Comparison of ENCODE assay signal across 1 fruit fly cellular context in the genomic region with DNA sequence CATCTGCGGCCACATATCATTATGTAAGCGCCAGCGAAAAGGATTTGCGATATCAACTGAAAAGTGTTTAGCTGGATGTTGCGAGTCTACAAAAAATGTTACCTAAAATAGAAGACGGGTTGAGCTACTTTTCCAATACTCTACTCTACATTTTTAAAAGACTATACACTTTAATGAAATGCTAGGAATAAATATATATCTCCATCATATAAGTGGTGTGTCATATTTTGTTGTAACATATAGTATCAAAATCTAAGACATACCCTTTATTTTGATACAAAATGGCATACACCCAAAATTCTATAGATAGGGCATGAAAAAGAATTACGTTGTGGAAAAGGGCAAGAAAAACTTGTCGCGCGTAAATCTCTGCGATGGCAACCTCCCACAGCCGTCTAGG.
TF ChIP-seq lines count a peak whose summit lies in the region.

No protein-coding gene starts in this region.

TF ChIP-seq in whole organism, embryonic, 481 proteins besides CTCF, POLR2A, EP300 and RAD21 (continued from another document):
- no peak for TF ChIP-seq stc (GFP tag; IDR thresholded peaks at IDR 0.05; lab: Robert Waterston, UW)
- no peak for TF ChIP-seq NC2β (GFP tag; optimal IDR thresholded peaks at IDR 0.05; lab: Kevin White, UChicago)
- TF ChIP-seq CG10431 (GFP tag; optimal IDR thresholded peaks at IDR 0.05; lab: Kevin White, UChicago) = no peak
- no peak for TF ChIP-seq CG43689 (GFP tag; IDR thresholded peaks at IDR 0.05; lab: Robert Waterston, UW)
- no peak for TF ChIP-seq Doc3 (GFP tag; IDR thresholded peaks at IDR 0.05; lab: Robert Waterston, UW; ENCODE audit: partially characterized antibody)
- no peak for TF ChIP-seq CG4282 (GFP tag; optimal IDR thresholded peaks at IDR 0.05; lab: Kevin White, UChicago)
- no peak for TF ChIP-seq CG17328 (GFP tag; IDR thresholded peaks at IDR 0.05; lab: Robert Waterston, UW)
- no peak for TF ChIP-seq H15 (GFP tag; IDR thresholded peaks at IDR 0.05; lab: Robert Waterston, UW)
- TF ChIP-seq CG3281 (GFP tag; optimal IDR thresholded peaks at IDR 0.05; lab: Kevin White, UChicago) = no peak
- no peak for TF ChIP-seq crp (GFP tag; optimal IDR thresholded peaks at IDR 0.05; lab: Kevin White, UChicago)
- TF ChIP-seq CG12391 (tag; optimal IDR thresholded peaks at IDR 0.05; lab: Kevin White, UChicago) = no peak
- TF ChIP-seq CG6813 (GFP tag; optimal IDR thresholded peaks at IDR 0.05; lab: Kevin White, UChicago) = no peak
- no peak for TF ChIP-seq CG8388 (GFP tag; optimal IDR thresholded peaks at IDR 0.05; lab: Kevin White, UChicago)
- TF ChIP-seq CG31441 (GFP tag; IDR thresholded peaks at IDR 0.05; lab: Robert Waterston, UW) = no peak
- peak; percentile 22; the same call in 1 of the 2 replicates for TF ChIP-seq CG32532 (GFP tag; IDR thresholded peaks at IDR 0.05; lab: Robert Waterston, UW)
- TF ChIP-seq CG4424 (GFP tag; optimal IDR thresholded peaks at IDR 0.05; lab: Kevin White, UChicago) = no peak
- TF ChIP-seq fru (optimal IDR thresholded peaks at IDR 0.05; lab: Kevin White, UChicago) = no peak
- TF ChIP-seq E2f1 (GFP tag; IDR thresholded peaks at IDR 0.05; lab: Robert Waterston, UW) = no peak
- TF ChIP-seq knrl (GFP tag; IDR thresholded peaks at IDR 0.05; lab: Robert Waterston, UW; ENCODE audit: partially characterized antibody) = no peak
- no peak for TF ChIP-seq NfI (GFP tag; optimal IDR thresholded peaks at IDR 0.05; lab: Kevin White, UChicago)
- no peak for TF ChIP-seq peb (GFP tag; IDR thresholded peaks at IDR 0.05; lab: Robert Waterston, UW)
- TF ChIP-seq Nf-YA (GFP tag; IDR thresholded peaks at IDR 0.05; lab: Robert Waterston, UW) = no peak
- TF ChIP-seq CG33213 (GFP tag; optimal IDR thresholded peaks at IDR 0.05; lab: Kevin White, UChicago) = no peak
- TF ChIP-seq gem (tag; optimal IDR thresholded peaks at IDR 0.05; lab: Kevin White, UChicago) = peak; percentile 23
- TF ChIP-seq Med (GFP tag; lab: Kevin White, UChicago) = peak; percentile 57
- TF ChIP-seq grn (GFP tag; optimal IDR thresholded peaks at IDR 0.05; lab: Kevin White, UChicago) = no peak
- no peak for TF ChIP-seq CG33557 (GFP tag; optimal IDR thresholded peaks at IDR 0.05; lab: Kevin White, UChicago)
- TF ChIP-seq ATbp (GFP tag; optimal IDR thresholded peaks at IDR 0.05; lab: Kevin White, UChicago) = no peak
- no peak for TF ChIP-seq CG7963 (GFP tag; IDR thresholded peaks at IDR 0.05; lab: Robert Waterston, UW; ENCODE audit: partially characterized antibody)
- no peak for TF ChIP-seq twi (tag; optimal IDR thresholded peaks at IDR 0.05; lab: Kevin White, UChicago)
- no peak for TF ChIP-seq CG11247 (GFP tag; IDR thresholded peaks at IDR 0.05; lab: Robert Waterston, UW)
- no peak for TF ChIP-seq CG7745 (tag; optimal IDR thresholded peaks at IDR 0.05; lab: Kevin White, UChicago)
- no peak for TF ChIP-seq az2 (GFP tag; optimal IDR thresholded peaks at IDR 0.05; lab: Kevin White, UChicago)
- no peak for TF ChIP-seq CG5245 (GFP tag; optimal IDR thresholded peaks at IDR 0.05; lab: Kevin White, UChicago)
- TF ChIP-seq Opbp (GFP tag; IDR thresholded peaks at IDR 0.05; lab: Robert Waterston, UW; ENCODE audit: partially characterized antibody) = no peak
- no peak for TF ChIP-seq CG18262 (tag; optimal IDR thresholded peaks at IDR 0.05; lab: Kevin White, UChicago)
- no peak for TF ChIP-seq crol (GFP tag; IDR thresholded peaks at IDR 0.05; lab: Robert Waterston, UW)
- TF ChIP-seq CG1603 (tag; optimal IDR thresholded peaks at IDR 0.05; lab: Kevin White, UChicago) = peak; percentile 9
- no peak for TF ChIP-seq danr (GFP tag; IDR thresholded peaks at IDR 0.05; lab: Robert Waterston, UW)
- no peak for TF ChIP-seq Optix (GFP tag; IDR thresholded peaks at IDR 0.05; lab: Robert Waterston, UW)
